Worm (Caenorhabditis elegans) whole organism, young adult: ENCODE data around the gene cest-13.

Experiments
- B0261.1 ChIP-seq: sonication (generic microtip); optimal IDR thresholded peaks from 2 replicates; lab custom pipeline; 2016; ENCODE audit warnings: mild to moderate bottlenecking, missing genetic modification characterization, moderate library complexity, missing compliant biosample characterization
- D2030.7 ChIP-seq: fragments of 200-800 bp; sonication (Bioruptor generic); IDR thresholded peaks from 2 replicates; pipeline ENCODE4 v1.3.6; 2022; ENCODE audit warnings: missing genetic modification reagents, missing genetic modification characterization, missing compliant biosample characterization
- K12H6.12 ChIP-seq: fragments of 200-800 bp; sonication (Bioruptor generic); optimal IDR thresholded peaks from 2 replicates; lab custom pipeline; 2018; ENCODE audit warnings: mild to moderate bottlenecking, missing genetic modification characterization, missing compliant biosample characterization
- T26A5.8 ChIP-seq: sonication (generic microtip); optimal IDR thresholded peaks from 2 replicates; lab custom pipeline; 2016; ENCODE audit warnings: missing genetic modification characterization, missing compliant biosample characterization
- Y67H2A.10 ChIP-seq: fragments of 200-800 bp; sonication (Bioruptor generic); conservative IDR thresholded peaks from 2 replicates; pipeline ENCODE4 v1.3.6; 2022; ENCODE audit warnings: missing genetic modification reagents, missing genetic modification characterization, missing compliant biosample characterization
- Y79H2A.3 ChIP-seq: fragments of 200-800 bp; sonication (Bioruptor generic); conservative IDR thresholded peaks from 2 replicates; pipeline ENCODE4 v1.3.6; 2022; ENCODE audit warnings: missing genetic modification reagents, missing genetic modification characterization, missing compliant biosample characterization
- Y95B8A.8 ChIP-seq: fragments of 200-800 bp; sonication (Bioruptor generic); IDR thresholded peaks from 2 replicates; pipeline ENCODE4 v1.3.6; 2022; ENCODE audit warnings: missing genetic modification reagents, missing genetic modification characterization, missing compliant biosample characterization
- akir-1 ChIP-seq: fragments of 200-800 bp; sonication (Bioruptor generic); optimal IDR thresholded peaks from 2 replicates; lab custom pipeline; 2018; ENCODE audit warnings: mild to moderate bottlenecking, missing genetic modification characterization, moderate library complexity, missing compliant biosample characterization
- aptf-3 ChIP-seq: fragments of 200-800 bp; sonication (Bioruptor generic); IDR thresholded peaks from 2 replicates; pipeline ENCODE4 v1.3.6; 2022; ENCODE audit warnings: missing genetic modification characterization, missing compliant biosample characterization
- atf-7 ChIP-seq: sonication (generic microtip); optimal IDR thresholded peaks from 2 replicates; lab custom pipeline; 2017; ENCODE audit warnings: mild to moderate bottlenecking, missing genetic modification characterization, missing compliant biosample characterization
- cebp-1 ChIP-seq, 2 experiments: fragments of 200-800 bp in 1 of 2; sonication (Bioruptor generic) in 1 of 2; sonication (generic microtip) in 1 of 2; IDR thresholded peaks in 1 of 2; optimal IDR thresholded peaks in 1 of 2; 2 replicates each; pipeline versions ENCODE4 v1.3.6 to Lab custom; 2017 to 2022; ENCODE audit warnings: missing compliant biosample characterization in 2 of 2, missing genetic modification characterization in 2 of 2, mild to moderate bottlenecking in 1 of 2, missing genetic modification reagents in 1 of 2, moderate library complexity in 1 of 2
- ceh-27 ChIP-seq: fragments of 200-800 bp; sonication (Bioruptor generic); optimal IDR thresholded peaks from 2 replicates; lab custom pipeline; 2018; ENCODE audit warnings: mild to moderate bottlenecking, missing genetic modification characterization, moderate library complexity, missing compliant biosample characterization
- chd-7 ChIP-seq: sonication (generic microtip); optimal IDR thresholded peaks from 2 replicates; lab custom pipeline; 2016; ENCODE audit warnings: mild to moderate bottlenecking, missing genetic modification characterization, moderate library complexity, missing compliant biosample characterization
- egl-44 ChIP-seq: fragments of 200-800 bp; sonication (Bioruptor generic); IDR thresholded peaks from 2 replicates; pipeline ENCODE4 v1.3.6; 2022; ENCODE audit warnings: missing genetic modification reagents, missing genetic modification characterization, missing compliant biosample characterization
- egrh-3 ChIP-seq: fragments of 200-800 bp; sonication (Bioruptor generic); IDR thresholded peaks from 2 replicates; pipeline ENCODE4 v1.3.6; 2022; ENCODE audit warnings: missing genetic modification reagents, missing genetic modification characterization, missing compliant biosample characterization
- hlh-12 ChIP-seq: sonication (generic microtip); optimal IDR thresholded peaks from 2 replicates; lab custom pipeline; 2016; ENCODE audit warnings: missing genetic modification characterization, missing compliant biosample characterization
- hlh-26 ChIP-seq: fragments of 200-800 bp; sonication (Bioruptor generic); conservative IDR thresholded peaks from 2 replicates; pipeline ENCODE4 v1.3.6; 2022; ENCODE audit warnings: missing genetic modification reagents, missing genetic modification characterization, missing compliant biosample characterization
- hmg-1.2 ChIP-seq: fragments of 200-800 bp; sonication (Bioruptor generic); IDR thresholded peaks from 2 replicates; pipeline ENCODE4 v1.3.6; 2022; ENCODE audit warnings: missing genetic modification reagents, missing genetic modification characterization, missing compliant biosample characterization
- let-526 ChIP-seq: fragments of 200-800 bp; sonication (Bioruptor generic); IDR thresholded peaks from 2 replicates; pipeline ENCODE4 v1.3.6; 2022; ENCODE audit warnings: missing genetic modification reagents, missing genetic modification characterization, missing compliant biosample characterization
- let-607 ChIP-seq, 2 experiments: fragments of 200-800 bp in 1 of 2; sonication (Bioruptor generic) in 1 of 2; sonication (generic microtip) in 1 of 2; optimal IDR thresholded peaks; 2 replicates each; lab custom pipeline; 2016 to 2018; ENCODE audit warnings: mild to moderate bottlenecking in 2 of 2, missing compliant biosample characterization in 2 of 2, missing genetic modification characterization in 2 of 2, moderate library complexity in 2 of 2, missing genotype in 1 of 2
- lin-40 ChIP-seq: sonication (generic microtip); optimal IDR thresholded peaks from 2 replicates; lab custom pipeline; 2016; ENCODE audit warnings: missing genetic modification characterization, mild to moderate bottlenecking, missing compliant biosample characterization, missing genotype, missing genetic modification reagents
- lir-1 ChIP-seq: fragments of 200-800 bp; sonication (Bioruptor generic); conservative IDR thresholded peaks from 2 replicates; pipeline ENCODE4 v1.3.6; 2022; ENCODE audit warnings: missing genetic modification reagents, missing genetic modification characterization, missing compliant biosample characterization
- mcd-1 ChIP-seq: fragments of 200-800 bp; sonication (Bioruptor generic); IDR thresholded peaks from 2 replicates; pipeline ENCODE4 v1.3.6; 2022; ENCODE audit warnings: missing genetic modification reagents, missing genetic modification characterization, missing compliant biosample characterization
- rcor-1 ChIP-seq: fragments of 200-800 bp; sonication (Bioruptor generic); IDR thresholded peaks from 2 replicates; pipeline ENCODE4 v1.3.6; 2022; ENCODE audit warnings: missing genetic modification reagents, missing genetic modification characterization, missing compliant biosample characterization
- snpc-3.4 ChIP-seq: sonication (generic microtip); optimal IDR thresholded peaks from 2 replicates; lab custom pipeline; 2017; ENCODE audit warnings: missing genetic modification characterization, mild to moderate bottlenecking, missing compliant biosample characterization, antibody characterized with exemption, moderate library complexity, missing genotype, missing genetic modification reagents
- snpc-4 ChIP-seq, 5 experiments: fragments of 150-350 bp in 1 of 5; sonication (generic microtip) in 4 of 5; optimal IDR thresholded peaks; 2 replicates each; lab custom pipeline; 2014 to 2018; ENCODE audit warnings: missing genetic modification characterization in 5 of 5, missing biosample characterization in 3 of 5, antibody characterized with exemption in 2 of 5, mild to moderate bottlenecking in 2 of 5, missing compliant biosample characterization in 2 of 5, missing genotype in 2 of 5, moderate library complexity in 2 of 5, missing genetic modification reagents in 1 of 5
- somi-1 ChIP-seq: fragments of 200-800 bp; sonication (Bioruptor generic); optimal IDR thresholded peaks from 2 replicates; lab custom pipeline; 2018; ENCODE audit warnings: mild to moderate bottlenecking, missing genetic modification characterization, missing compliant biosample characterization
- sptf-2 ChIP-seq: fragments of 200-800 bp; sonication (Bioruptor generic); optimal IDR thresholded peaks from 2 replicates; lab custom pipeline; 2018; ENCODE audit warnings: mild to moderate bottlenecking, missing genetic modification characterization, missing compliant biosample characterization
- tbp1 ChIP-seq: fragments of 200-800 bp; sonication (Bioruptor generic); optimal IDR thresholded peaks from 2 replicates; lab custom pipeline; 2018; ENCODE audit warnings: mild to moderate bottlenecking, missing genetic modification characterization, missing compliant biosample characterization
- xnd-1 ChIP-seq: sonication (generic microtip); optimal IDR thresholded peaks from 2 replicates; lab custom pipeline; 2016; ENCODE audit warnings: missing genotype, missing genetic modification reagents, missing genetic modification characterization, missing compliant biosample characterization
- zfh-2 ChIP-seq: fragments of 200-800 bp; sonication (Bioruptor generic); conservative IDR thresholded peaks from 2 replicates; pipeline ENCODE4 v1.3.6; 2022; ENCODE audit warnings: missing genetic modification reagents, missing genetic modification characterization, missing compliant biosample characterization
- ztf-22 ChIP-seq: fragments of 200-800 bp; sonication (Bioruptor generic); optimal IDR thresholded peaks from 2 replicates; lab custom pipeline; 2018; ENCODE audit warnings: mild to moderate bottlenecking, missing genetic modification characterization, moderate library complexity, missing compliant biosample characterization
- ztf-6 ChIP-seq: fragments of 200-800 bp; sonication (Bioruptor generic); IDR thresholded peaks from 2 replicates; pipeline ENCODE4 v1.3.6; 2022; ENCODE audit warnings: missing genetic modification reagents, missing genetic modification characterization, missing compliant biosample characterization

The cest-13 gene

DNA sequence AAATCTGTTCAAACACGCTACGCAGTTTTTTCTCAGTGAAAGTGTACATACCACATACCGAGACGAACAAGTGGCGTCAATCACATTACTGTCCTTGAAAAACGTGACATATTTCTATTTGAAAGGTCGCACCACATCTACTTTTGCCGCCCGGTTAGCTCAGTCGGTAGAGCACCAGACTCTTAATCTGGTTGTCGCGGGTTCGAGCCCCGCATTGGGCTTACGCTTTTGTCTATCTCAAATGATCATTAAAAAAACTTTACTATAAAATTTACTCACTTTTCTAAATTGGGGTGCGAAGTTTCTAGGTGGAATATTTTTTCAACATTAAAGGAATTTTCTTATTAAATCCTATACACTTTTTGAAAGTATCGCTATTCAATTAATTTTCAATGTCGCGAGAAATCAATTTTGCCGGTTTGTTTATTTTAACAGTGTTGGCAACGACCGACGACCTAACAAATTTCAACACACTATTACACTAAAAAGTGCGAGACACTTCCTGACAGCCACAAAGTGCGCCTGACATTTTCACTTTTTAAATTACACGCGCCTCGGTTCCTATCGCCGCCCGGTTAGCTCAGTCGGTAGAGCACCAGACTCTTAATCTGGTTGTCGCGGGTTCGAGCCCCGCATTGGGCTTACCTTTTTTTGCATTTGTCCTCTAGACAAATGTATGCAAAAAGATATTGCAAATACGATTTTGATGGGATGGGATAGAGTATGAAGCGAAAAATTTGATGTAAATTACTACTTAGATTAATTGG is 29.6 kb upstream of the cest-13 start (continued):
- TF ChIP-seq somi-1 (GFP tag; lab: Kevin White, UChicago), result no peak
- TF ChIP-seq aptf-3, result peak; percentile 78; the same call in 1 of the 2 replicates
- TF ChIP-seq tbp1, result peak; percentile 88
- peak; percentile 69 for TF ChIP-seq snpc-3.4
- TF ChIP-seq akir-1 (GFP tag; lab: Kevin White, UChicago), result peak; percentile 21
- no peak for TF ChIP-seq cebp-1 (GFP tag; IDR thresholded peaks at IDR 0.05; lab: Robert Waterston, UW)
- TF ChIP-seq cebp-1 (tag; optimal IDR thresholded peaks at IDR 0.05; lab: Kevin White, UChicago), result peak; percentile 71
- TF ChIP-seq B0261.1 (tag; lab: Kevin White, UChicago), result peak; percentile 79
- 0 out of 2 replicates have a peak, but pooled peaks have one; percentile 34 for TF ChIP-seq egl-44 (GFP tag; lab: Robert Waterston, UW)
- no peak for TF ChIP-seq Y67H2A.10 (GFP tag; lab: Robert Waterston, UW)
- TF ChIP-seq Y95B8A.8, result no peak
- TF ChIP-seq hlh-12 (tag; lab: Kevin White, UChicago), result no peak
- TF ChIP-seq let-607 (tag; optimal IDR thresholded peaks at IDR 0.05; lab: Kevin White, UChicago), result peak in 1 of 2 experiments; percentile 51

- TF ChIP-seq D2030.7 (GFP tag; lab: Robert Waterston, UW) (no peak), T26A5.8 (tag; lab: Kevin White, UChicago) (no peak)
These were observed 23.4 kb upstream of the cest-13 start for ce11 chrX:13736679-13737078.

ce11 chrX:13739125-13739820 is 20.8 kb upstream of the cest-13 start:
- peak; percentile 40 for TF ChIP-seq hmg-1.2 (GFP tag; lab: Robert Waterston, UW)
- peak; percentile 33 for TF ChIP-seq somi-1 (GFP tag; lab: Kevin White, UChicago)
- TF ChIP-seq sptf-2 (GFP tag; lab: Kevin White, UChicago), result no peak
- peak; percentile 68; the same call in 1 of the 2 replicates for TF ChIP-seq egrh-3 (GFP tag; lab: Robert Waterston, UW)
- 0 out of 2 replicates have a peak, but pooled peaks have one; percentile 24 for TF ChIP-seq ztf-6 (GFP tag; lab: Robert Waterston, UW)
- TF ChIP-seq mcd-1, result peak; percentile 54
- TF ChIP-seq hlh-26, result no peak
- TF ChIP-seq ztf-22 (GFP tag; lab: Kevin White, UChicago), result no peak
- peak; percentile 20 for TF ChIP-seq lin-40 (tag; lab: Kevin White, UChicago)
- TF ChIP-seq zfh-2 (GFP tag; lab: Robert Waterston, UW), result peak; percentile 97
- no peak for TF ChIP-seq Y79H2A.3 (GFP tag; lab: Robert Waterston, UW)
- peak; percentile 49 for TF ChIP-seq chd-7 (tag; lab: Kevin White, UChicago)
- TF ChIP-seq let-526, result no peak
- TF ChIP-seq cebp-1 (GFP tag; IDR thresholded peaks at IDR 0.05; lab: Robert Waterston, UW), result no peak
- TF ChIP-seq cebp-1 (tag; optimal IDR thresholded peaks at IDR 0.05; lab: Kevin White, UChicago), result peak; percentile 59
- peak; percentile 71 for TF ChIP-seq K12H6.12 (tag; lab: Kevin White, UChicago)
- TF ChIP-seq lir-1 (GFP tag; lab: Robert Waterston, UW), result no peak
- TF ChIP-seq atf-7, result no peak
- no peak for TF ChIP-seq snpc-4 (GFP tag; optimal IDR thresholded peaks at IDR 0.05; lab: Kevin White, UChicago)
- no peak for TF ChIP-seq snpc-4 (tag; optimal IDR thresholded peaks at IDR 0.05; lab: Kevin White, UChicago)
- no peak for TF ChIP-seq rcor-1 (GFP tag; lab: Robert Waterston, UW)
- peak; percentile 18 for TF ChIP-seq ceh-27 (GFP tag; lab: Kevin White, UChicago)
- no peak for TF ChIP-seq xnd-1
- TF ChIP-seq, all 124 proteins: peak for 11
